Fruit fly (Drosophila melanogaster): Measurements from ENCODE around the gene CG11663.

CG11663 gene

dm6 chrX:940580-941184 is 46.4 kb downstream of the CG11663 start, which contains the start of the genes CG3704 and mus81 (continued):
- TF ChIP-seq Dll (GFP tag; IDR thresholded peaks at IDR 0.05; ENCODE audit: partially characterized antibody) (peak; percentile 73), CG6791 (GFP tag; IDR thresholded peaks at IDR 0.05; ENCODE audit: partially characterized antibody) (0 out of 3 replicates have a peak, but pooled peaks have one; percentile 15), CG9727 (GFP tag; optimal IDR thresholded peaks at IDR 0.05) (no peak), CG2120 (GFP tag; optimal IDR thresholded peaks at IDR 0.05) (peak; percentile 14), CG17328 (GFP tag; IDR thresholded peaks at IDR 0.05) (no peak), gfzf (GFP tag; optimal IDR thresholded peaks at IDR 0.05) (peak; percentile 79), hkb (optimal IDR thresholded peaks at IDR 0.05) (peak; percentile 36), hkb (GFP tag; IDR thresholded peaks at IDR 0.05) (no peak), Hsf (GFP tag; optimal IDR thresholded peaks at IDR 0.05) (peak; percentile 4), Sry-δ (GFP tag; optimal IDR thresholded peaks at IDR 0.05) (peak; percentile 86), BEAF-32 (GFP tag; optimal IDR thresholded peaks at IDR 0.05) (peak; percentile 77), Hr3 (GFP tag; optimal IDR thresholded peaks at IDR 0.05) (no peak), CG14667 (GFP tag; IDR thresholded peaks at IDR 0.05) (no peak), Doc3 (GFP tag; IDR thresholded peaks at IDR 0.05; ENCODE audit: partially characterized antibody) (peak; percentile 52; the same call in 2 of the 3 replicates), E2f2 (GFP tag; IDR thresholded peaks at IDR 0.05) (peak; percentile 83), CG12659 (GFP tag; optimal IDR thresholded peaks at IDR 0.05) (peak; percentile 37), run (tag; optimal IDR thresholded peaks at IDR 0.05) (no peak), CG17802 (tag; optimal IDR thresholded peaks at IDR 0.05) (no peak), CG6254 (GFP tag; optimal IDR thresholded peaks at IDR 0.05) (no peak), otp (GFP tag; IDR thresholded peaks at IDR 0.05) (no peak), usp (GFP tag; optimal IDR thresholded peaks at IDR 0.05) (no peak), gem (tag; optimal IDR thresholded peaks at IDR 0.05) (no peak), Ptx1 (GFP tag; IDR thresholded peaks at IDR 0.05) (no peak), Lpt (GFP tag; optimal IDR thresholded peaks at IDR 0.05) (no peak), CG2129 (GFP tag; IDR thresholded peaks at IDR 0.05; ENCODE audit: partially characterized antibody) (0 out of 2 replicates have a peak, but pooled peaks have one; percentile 12), CG14710 (tag; optimal IDR thresholded peaks at IDR 0.05) (peak; percentile 45), CG16813 (GFP tag; IDR thresholded peaks at IDR 0.05; ENCODE audit: partially characterized antibody) (peak; percentile 41; the same call in 1 of the 3 replicates), CG4730 (GFP tag; IDR thresholded peaks at IDR 0.05) (no peak), CG10543 (GFP tag; optimal IDR thresholded peaks at IDR 0.05) (no peak), CG11398 (GFP tag; optimal IDR thresholded peaks at IDR 0.05) (no peak), Dbx (GFP tag; IDR thresholded peaks at IDR 0.05) (no peak), Max (GFP tag; optimal IDR thresholded peaks at IDR 0.05) (no peak), klu (GFP tag; IDR thresholded peaks at IDR 0.05) (no peak), Eip74EF (GFP tag; optimal IDR thresholded peaks at IDR 0.05) (no peak), grau (tag; optimal IDR thresholded peaks at IDR 0.05) (peak; percentile 11), hth (optimal IDR thresholded peaks at IDR 0.05) (no peak), dm (GFP tag; optimal IDR thresholded peaks at IDR 0.05) (peak; percentile 83), row (GFP tag; IDR thresholded peaks at IDR 0.05) (peak; percentile 10; the same call in 1 of the 3 replicates), Ets65A (GFP tag) (peak; percentile 10), H15 (GFP tag; IDR thresholded peaks at IDR 0.05) (no peak), Side (GFP tag; optimal IDR thresholded peaks at IDR 0.05) (no peak), br (optimal IDR thresholded peaks at IDR 0.05) (no peak), en (GFP tag; optimal IDR thresholded peaks at IDR 0.05) (no peak), CG15514 (GFP tag; optimal IDR thresholded peaks at IDR 0.05) (peak; percentile 72), CG13296 (GFP tag; optimal IDR thresholded peaks at IDR 0.05) (no peak), Nf-YC (tag; optimal IDR thresholded peaks at IDR 0.05) (no peak), knrl (GFP tag; IDR thresholded peaks at IDR 0.05; ENCODE audit: partially characterized antibody) (peak; percentile 56), CG13894 (tag; optimal IDR thresholded peaks at IDR 0.05) (no peak), Dad (GFP tag; optimal IDR thresholded peaks at IDR 0.05) (no peak), CG1603 (tag; optimal IDR thresholded peaks at IDR 0.05) (peak; percentile 29)
